Fruit fly (Drosophila melanogaster) whole organism, embryonic: ENCODE data around the gene ct.

Experiments used
- Abd-B ChIP-seq: fragments of 200-800 bp; sonication (Bioruptor generic); optimal IDR thresholded peaks from 2 replicates; lab custom pipeline; 2018; ENCODE audit warnings: missing biosample characterization, mild to moderate bottlenecking, missing genetic modification characterization, moderate library complexity
- Bteb2 ChIP-seq: fragments of 200-800 bp; sonication (Bioruptor generic); optimal IDR thresholded peaks from 2 replicates; lab custom pipeline; 2016; ENCODE audit warnings: missing biosample characterization, missing genetic modification characterization
- CG10267 ChIP-seq: fragments of 200-800 bp; sonication (Bioruptor generic); optimal IDR thresholded peaks from 2 replicates; lab custom pipeline; 2018; ENCODE audit warnings: missing biosample characterization, mild to moderate bottlenecking, missing genetic modification characterization, moderate library complexity
- CG10274 ChIP-seq: fragments of 200-800 bp; sonication (Bioruptor generic); optimal IDR thresholded peaks from 3 replicates; lab custom pipeline; 2017; ENCODE audit warnings: missing biosample characterization, mild to moderate bottlenecking, missing genetic modification characterization
- CG10431 ChIP-seq: fragments of 200-800 bp; sonication (Bioruptor generic); optimal IDR thresholded peaks from 3 replicates; lab custom pipeline; 2018; ENCODE audit warnings: missing biosample characterization, mild to moderate bottlenecking, missing genetic modification characterization
- CG13123 ChIP-seq: fragments of 200-800 bp; sonication (Bioruptor generic); optimal IDR thresholded peaks from 2 replicates; lab custom pipeline; 2016; ENCODE audit warnings: missing biosample characterization, missing genetic modification characterization
- CG1603 ChIP-seq: fragments of 200-800 bp; sonication (Bioruptor generic); optimal IDR thresholded peaks from 2 replicates; lab custom pipeline; 2019; ENCODE audit warnings: missing biosample characterization, mild to moderate bottlenecking, missing genetic modification characterization, moderate library complexity
- CG18599 ChIP-seq: fragments of 200-800 bp; sonication (Bioruptor generic); optimal IDR thresholded peaks from 3 replicates; lab custom pipeline; 2017; ENCODE audit warnings: missing biosample characterization, missing genetic modification characterization, mild to moderate bottlenecking, moderate library complexity, missing genetic modification reagents
- CG2199 ChIP-seq: fragments of 200-800 bp; sonication (Bioruptor generic); IDR thresholded peaks from 3 replicates; pipeline ENCODE4 v1.3.6; 2022; ENCODE audit warnings: missing biosample characterization, missing genetic modification characterization
- CG32532 ChIP-seq: fragments of 200-800 bp; sonication (Bioruptor generic); IDR thresholded peaks from 2 replicates; pipeline ENCODE4 v1.3.6; 2022; ENCODE audit warnings: missing biosample characterization, missing genetic modification characterization
- CG34224 ChIP-seq: fragments of 200-800 bp; sonication (Bioruptor generic); IDR thresholded peaks from 3 replicates; pipeline ENCODE4 v1.3.6; 2022; ENCODE audit warnings: missing biosample characterization, missing genetic modification characterization; ENCODE audit not compliant: partially characterized antibody
- CG3847 ChIP-seq: fragments of 200-800 bp; sonication (Bioruptor generic); IDR thresholded peaks from 2 replicates; pipeline ENCODE4 v1.3.6; 2022; ENCODE audit warnings: missing biosample characterization, missing genetic modification characterization
- CG3995 ChIP-seq: fragments of 200-800 bp; sonication (Bioruptor generic); optimal IDR thresholded peaks from 3 replicates; lab custom pipeline; 2016; ENCODE audit warnings: missing biosample characterization, missing genetic modification characterization
- CG6654 ChIP-seq: fragments of 200-800 bp; sonication (Bioruptor generic); optimal IDR thresholded peaks from 2 replicates; lab custom pipeline; 2017; ENCODE audit warnings: missing biosample characterization, mild to moderate bottlenecking, missing genetic modification characterization
- CG6854 ChIP-seq: fragments of 200-800 bp; sonication (Bioruptor generic); optimal IDR thresholded peaks from 3 replicates; lab custom pipeline; 2017; ENCODE audit warnings: missing biosample characterization, mild to moderate bottlenecking, missing genetic modification characterization
- CG9437 ChIP-seq: fragments of 200-800 bp; sonication (Bioruptor generic); optimal IDR thresholded peaks from 2 replicates; lab custom pipeline; 2018; ENCODE audit warnings: missing biosample characterization, mild to moderate bottlenecking, missing genetic modification characterization
- CG9609 ChIP-seq: fragments of 200-800 bp; sonication (Bioruptor generic); optimal IDR thresholded peaks from 3 replicates; lab custom pipeline; 2016; ENCODE audit warnings: missing biosample characterization, missing genetic modification characterization
- Chrac-16 ChIP-seq: fragments of 200-800 bp; sonication (Bioruptor generic); optimal IDR thresholded peaks from 3 replicates; lab custom pipeline; 2016; ENCODE audit warnings: missing biosample characterization, missing genetic modification characterization
- Dll ChIP-seq: fragments of 200-800 bp; sonication (Bioruptor generic); IDR thresholded peaks from 4 replicates; pipeline ENCODE4 v1.3.6; 2022; ENCODE audit warnings: missing biosample characterization, missing genetic modification characterization; ENCODE audit not compliant: partially characterized antibody
- GATAe ChIP-seq: fragments of 200-800 bp; sonication (Bioruptor generic); conservative IDR thresholded peaks from 2 replicates; pipeline ENCODE4 v1.3.6; 2022; ENCODE audit warnings: missing biosample characterization, missing genetic modification characterization
- HHEX ChIP-seq: fragments of 200-800 bp; sonication (Bioruptor generic); optimal IDR thresholded peaks from 3 replicates; lab custom pipeline; 2017; ENCODE audit warnings: missing biosample characterization, mild to moderate bottlenecking, missing genetic modification characterization, missing genetic modification reagents
- HLH3B ChIP-seq: fragments of 200-800 bp; sonication (Bioruptor generic); IDR thresholded peaks from 2 replicates; pipeline ENCODE4 v1.3.6; 2022; ENCODE audit warnings: missing biosample characterization, missing genetic modification characterization
- Lhr ChIP-seq: fragments of 200-800 bp; sonication (Bioruptor generic); optimal IDR thresholded peaks from 3 replicates; lab custom pipeline; 2017; ENCODE audit warnings: mild to moderate bottlenecking, missing biosample characterization, missing genetic modification reagents, missing genetic modification characterization
- Med ChIP-seq: fragments of 200-800 bp; sonication (Bioruptor generic); peaks from one replicate; lab custom pipeline; 2016; ENCODE audit warnings: missing biosample characterization, missing genetic modification characterization, mild to moderate bottlenecking, inconsistent platforms, moderate library complexity
- Oaz ChIP-seq: fragments of 200-800 bp; sonication (Bioruptor generic); IDR thresholded peaks from 2 replicates; pipeline ENCODE4 v1.3.6; 2022; ENCODE audit warnings: missing biosample characterization, missing genetic modification characterization
- Optix ChIP-seq: fragments of 200-800 bp; sonication (Bioruptor generic); IDR thresholded peaks from 3 replicates; pipeline ENCODE4 v1.3.6; 2022; ENCODE audit warnings: missing biosample characterization, missing genetic modification characterization
- Ravus ChIP-seq: fragments of 200-800 bp; sonication (Bioruptor generic); IDR thresholded peaks from 2 replicates; pipeline ENCODE4 v1.3.6; 2022; ENCODE audit warnings: missing biosample characterization, missing genetic modification characterization
- ap ChIP-seq: fragments of 200-800 bp; sonication (Bioruptor generic); IDR thresholded peaks from 2 replicates; pipeline ENCODE4 v1.3.6; 2022; ENCODE audit warnings: missing biosample characterization, missing genetic modification characterization
- bigmax ChIP-seq: fragments of 200-800 bp; sonication (Bioruptor generic); optimal IDR thresholded peaks from 2 replicates; lab custom pipeline; 2018; ENCODE audit warnings: missing biosample characterization, mild to moderate bottlenecking, missing genetic modification characterization
- bsh ChIP-seq, 2 experiments: fragments of 200-800 bp; sonication (Bioruptor generic); optimal IDR thresholded peaks; 2 replicates each; lab custom pipeline; 2017 to 2018; ENCODE audit warnings: mild to moderate bottlenecking in 2 of 2, missing biosample characterization in 2 of 2, missing genetic modification characterization in 2 of 2, moderate library complexity in 1 of 2
- dm ChIP-seq: fragments of 200-800 bp; sonication (Bioruptor generic); optimal IDR thresholded peaks from 3 replicates; lab custom pipeline; 2016; ENCODE audit warnings: missing biosample characterization, missing genetic modification characterization
- en ChIP-seq: fragments of 200-800 bp; sonication (Bioruptor generic); optimal IDR thresholded peaks from 2 replicates; lab custom pipeline; 2016; ENCODE audit warnings: missing biosample characterization, missing genetic modification characterization
- ftz-f1 ChIP-seq: fragments of 200-800 bp; sonication (Bioruptor generic); optimal IDR thresholded peaks from 2 replicates; lab custom pipeline; 2016; ENCODE audit warnings: missing biosample characterization, missing genetic modification characterization
- gcm2 ChIP-seq: fragments of 200-800 bp; sonication (Bioruptor generic); optimal IDR thresholded peaks from 2 replicates; lab custom pipeline; 2016; ENCODE audit warnings: missing biosample characterization, missing genetic modification characterization
- grn ChIP-seq: fragments of 200-800 bp; sonication (Bioruptor generic); optimal IDR thresholded peaks from 3 replicates; lab custom pipeline; 2017; ENCODE audit warnings: missing biosample characterization, missing genetic modification characterization
- ham ChIP-seq: fragments of 200-800 bp; sonication (Bioruptor generic); IDR thresholded peaks from 2 replicates; pipeline ENCODE4 v1.3.6; 2022; ENCODE audit warnings: missing biosample characterization, missing genetic modification characterization
- insv ChIP-seq, 2 experiments: fragments of 200-800 bp; sonication (Bioruptor generic); optimal IDR thresholded peaks; 3 replicates each; lab custom pipeline; 2016 to 2018; ENCODE audit warnings: missing biosample characterization in 2 of 2, missing genetic modification characterization in 2 of 2
- jing ChIP-seq: fragments of 200-800 bp; sonication (Bioruptor generic); optimal IDR thresholded peaks from 2 replicates; lab custom pipeline; 2018; ENCODE audit warnings: missing biosample characterization, mild to moderate bottlenecking, missing genetic modification characterization
- jumu ChIP-seq: fragments of 200-800 bp; sonication (Bioruptor generic); optimal IDR thresholded peaks from 3 replicates; lab custom pipeline; 2016; ENCODE audit warnings: missing biosample characterization, missing genetic modification characterization
- lilli ChIP-seq: fragments of 200-800 bp; sonication (Bioruptor generic); optimal IDR thresholded peaks from 3 replicates; lab custom pipeline; 2016; ENCODE audit warnings: missing biosample characterization, missing genetic modification characterization
- nmo ChIP-seq: fragments of 200-800 bp; sonication (Bioruptor generic); optimal IDR thresholded peaks from 2 replicates; lab custom pipeline; 2018; ENCODE audit warnings: missing biosample characterization, mild to moderate bottlenecking, missing genetic modification characterization, moderate library complexity
- odd ChIP-seq: fragments of 200-800 bp; sonication (Bioruptor generic); optimal IDR thresholded peaks from 2 replicates; lab custom pipeline; 2017; ENCODE audit warnings: missing biosample characterization, mild to moderate bottlenecking, missing genetic modification characterization
- ranshi ChIP-seq: fragments of 200-800 bp; sonication (Bioruptor generic); IDR thresholded peaks from 2 replicates; pipeline ENCODE4 v1.3.6; 2022; ENCODE audit warnings: missing biosample characterization, missing genetic modification characterization
- repo ChIP-seq: fragments of 200-800 bp; sonication (Bioruptor generic); optimal IDR thresholded peaks from 2 replicates; lab custom pipeline; 2016; ENCODE audit warnings: missing biosample characterization, missing genetic modification characterization
- row ChIP-seq: fragments of 200-800 bp; sonication (Bioruptor generic); IDR thresholded peaks from 3 replicates; pipeline ENCODE4 v1.3.6; 2022; ENCODE audit warnings: missing biosample characterization, missing genetic modification characterization
- sd ChIP-seq: fragments of 200-800 bp; sonication (Bioruptor generic); optimal IDR thresholded peaks from 3 replicates; lab custom pipeline; 2018; ENCODE audit warnings: missing biosample characterization, mild to moderate bottlenecking, missing genetic modification characterization, moderate library complexity
- sens ChIP-seq: fragments of 200-800 bp; sonication (Bioruptor generic); peaks from one replicate; lab custom pipeline; 2016; ENCODE audit warnings: missing biosample characterization, missing genetic modification characterization
- slou ChIP-seq: fragments of 200-800 bp; sonication (Bioruptor generic); optimal IDR thresholded peaks from 3 replicates; lab custom pipeline; 2016; ENCODE audit warnings: missing biosample characterization, missing genetic modification characterization
- slp2 ChIP-seq: fragments of 200-800 bp; sonication (Bioruptor generic); optimal IDR thresholded peaks from 2 replicates; lab custom pipeline; 2016; ENCODE audit warnings: missing biosample characterization, missing genetic modification characterization
- ssp ChIP-seq: fragments of 200-800 bp; sonication (Bioruptor generic); IDR thresholded peaks from 2 replicates; pipeline ENCODE4 v1.3.6; 2022; ENCODE audit warnings: missing biosample characterization, missing genetic modification characterization
- stc ChIP-seq: fragments of 200-800 bp; sonication (Bioruptor generic); IDR thresholded peaks from 2 replicates; pipeline ENCODE4 v1.3.6; 2022; ENCODE audit warnings: missing biosample characterization, missing genetic modification characterization
- zen2 ChIP-seq: fragments of 200-800 bp; sonication (Bioruptor generic); IDR thresholded peaks from 3 replicates; pipeline ENCODE4 v1.3.6; 2022; ENCODE audit warnings: missing biosample characterization, missing genetic modification characterization; ENCODE audit not compliant: partially characterized antibody

The ct gene

dm6 chrX:7721905-7722304, 113.7 kb downstream of the ct start, which contains the start of gene Hira (continued):
- TF ChIP-seq odd (GFP tag; lab: Kevin White, UChicago) (no peak), Lhr (no peak), gcm2 (no peak), Ravus (GFP tag; lab: Robert Waterston, UW) (no peak), ap (GFP tag; lab: Robert Waterston, UW) (no peak), repo (GFP tag; lab: Kevin White, UChicago) (no peak), slou (no peak), grn (peak; percentile 98), Bteb2 (GFP tag; lab: Kevin White, UChicago) (no peak), CG9609 (no peak), Optix (GFP tag; lab: Robert Waterston, UW) (no peak), ranshi (GFP tag; lab: Robert Waterston, UW) (no peak), CG13123 (GFP tag; lab: Kevin White, UChicago) (no peak), CG2199 (GFP tag; lab: Robert Waterston, UW) (no peak), bsh (GFP tag; optimal IDR thresholded peaks at IDR 0.05; lab: Kevin White, UChicago) (no peak), insv (GFP tag; optimal IDR thresholded peaks at IDR 0.05; lab: Kevin White, UChicago) (peak in 1 of 2 experiments; percentile 34), row (GFP tag; lab: Robert Waterston, UW) (peak; percentile 30; the same call in 1 of the 3 replicates), dm (no peak), CG9437 (GFP tag; lab: Kevin White, UChicago) (no peak), Dll (GFP tag; lab: Robert Waterston, UW) (peak; percentile 88), Chrac-16 (GFP tag; lab: Kevin White, UChicago) (no peak), GATAe (GFP tag; lab: Robert Waterston, UW) (no peak), HHEX (GFP tag; lab: Kevin White, UChicago) (no peak), CG32532 (no peak), jing (GFP tag; lab: Kevin White, UChicago) (no peak), ham (GFP tag; lab: Robert Waterston, UW) (no peak), ftz-f1 (GFP tag; lab: Kevin White, UChicago) (no peak), zen2 (GFP tag; lab: Robert Waterston, UW) (peak; percentile 91), bigmax (GFP tag; lab: Kevin White, UChicago) (no peak), CG3847 (no peak), jumu (GFP tag; lab: Kevin White, UChicago) (no peak), lilli (peak; percentile 8), CG3995 (GFP tag; lab: Kevin White, UChicago) (peak; percentile 33), CG6654 (GFP tag; lab: Kevin White, UChicago) (no peak), Oaz (GFP tag; lab: Robert Waterston, UW) (no peak), Med (GFP tag; lab: Kevin White, UChicago) (peak; percentile 66), sd (tag; lab: Kevin White, UChicago) (no peak), en (GFP tag; lab: Kevin White, UChicago) (no peak), CG6854 (GFP tag; lab: Kevin White, UChicago) (no peak), slp2 (GFP tag; lab: Kevin White, UChicago) (no peak), nmo (GFP tag; lab: Kevin White, UChicago) (peak; percentile 6), ssp (GFP tag; lab: Robert Waterston, UW) (no peak), sens (GFP tag; lab: Kevin White, UChicago) (peak; percentile 86), CG18599 (GFP tag; lab: Kevin White, UChicago) (no peak), CG1603 (tag; lab: Kevin White, UChicago) (peak; percentile 67), CG34224 (GFP tag; lab: Robert Waterston, UW) (peak; percentile 91), CG10431 (no peak), Abd-B (GFP tag; lab: Kevin White, UChicago) (no peak), CG10267 (peak; percentile 42), CG10274 (GFP tag; lab: Kevin White, UChicago) (no peak), stc (GFP tag; lab: Robert Waterston, UW) (no peak), HLH3B (GFP tag; lab: Robert Waterston, UW) (no peak)
